Worm (Caenorhabditis elegans): ENCODE data around the gene ergi-1.
"Not testable (repeated sequence)": the region's sequence is repeated elsewhere in the genome, so short reads cannot be mapped to it uniquely, and the experiment has no call there.

The ergi-1 gene

DNA sequence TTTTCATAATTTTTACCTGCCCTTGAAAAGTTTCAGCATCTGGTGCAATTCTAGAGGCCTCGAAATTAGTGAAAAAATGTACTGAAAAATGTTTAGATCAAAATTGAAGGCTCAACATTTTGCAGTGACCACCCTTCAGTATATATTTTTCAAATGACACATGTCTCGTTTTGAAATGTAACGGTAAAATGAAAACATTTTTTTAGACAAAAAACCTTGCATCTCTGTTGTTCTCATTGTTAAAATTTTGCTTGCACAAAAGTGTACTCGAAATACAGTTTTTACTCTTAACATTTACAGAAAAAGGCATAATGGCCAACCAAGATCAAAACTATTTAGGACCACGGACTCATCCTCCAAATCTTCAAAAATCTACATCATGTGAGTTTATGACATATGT lies 8.7 kb downstream of the ergi-1 start, which contains the start of gene Y102A11A.2:
TSS of gene Y102A11A.2 (plus strand) at position 301 of the 400 bp plus-strand sequence.
- not testable (repeated sequence) for TF ChIP-seq ceh-43 (GFP tag; optimal IDR thresholded peaks at IDR 0.05); cnd-1 (tag; optimal IDR thresholded peaks at IDR 0.05); tbx-8 (GFP tag; optimal IDR thresholded peaks at IDR 0.05)

ce11 chrX:2021558-2021957 lies 13.5 kb downstream of the ergi-1 start:
- TF ChIP-seq elt-3 (tag; optimal IDR thresholded peaks at IDR 0.05) = no peak

DNA sequence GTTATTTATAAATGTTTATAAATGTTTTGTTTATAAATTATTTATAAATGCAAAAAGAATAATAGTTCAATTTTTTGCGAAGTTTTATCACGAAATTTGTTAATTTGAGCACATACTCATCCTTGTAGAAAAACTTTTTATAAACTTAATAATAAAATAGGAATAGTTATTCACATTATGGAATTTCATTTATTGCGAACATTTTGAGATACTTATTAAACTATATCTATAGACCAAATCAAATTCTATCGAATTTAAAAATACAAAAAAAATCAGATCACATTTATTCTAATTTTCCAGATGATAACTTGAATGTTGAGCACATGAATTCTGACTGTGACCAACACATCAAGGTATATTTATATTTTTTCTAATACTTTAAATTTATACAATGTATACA lies 16.2 kb downstream of the ergi-1 start, which contains the start of gene Y102A11A.3:
TSS of gene Y102A11A.3 (plus strand) at position 301 of the 400 bp plus-strand sequence.
- TF ChIP-seq nhr-237 (tag; optimal IDR thresholded peaks at IDR 0.05) = no peak
- no peak for TF ChIP-seq blmp-1 (tag; optimal IDR thresholded peaks at IDR 0.05)
- TF ChIP-seq ceh-43 (GFP tag; optimal IDR thresholded peaks at IDR 0.05) = no peak
- no peak for TF ChIP-seq lsy-2 (tag; optimal IDR thresholded peaks at IDR 0.05)

DNA sequence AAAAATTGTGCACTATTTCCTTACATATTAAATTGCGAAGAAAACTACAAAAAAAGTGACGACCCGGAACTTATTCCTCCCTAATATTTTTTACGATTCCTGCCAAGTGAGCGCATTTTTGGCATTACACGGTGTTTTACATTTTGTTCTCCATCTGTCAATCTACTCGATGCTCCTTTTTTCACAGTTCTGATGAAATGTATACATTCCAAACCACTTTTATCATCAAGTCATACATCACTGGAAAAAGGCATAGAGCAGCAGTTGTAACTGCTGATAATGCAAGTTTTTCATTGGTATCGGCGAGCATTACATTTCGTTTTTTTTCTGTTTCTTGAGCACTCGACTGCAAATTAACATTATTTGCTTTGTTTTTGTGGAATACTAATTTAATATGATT lies 16.9 kb downstream of the ergi-1 start:
- TF ChIP-seq sptf-1 (tag; optimal IDR thresholded peaks at IDR 0.05) (no peak), lin-13 (tag; optimal IDR thresholded peaks at IDR 0.05) (no peak), nhr-12 (tag; optimal IDR thresholded peaks at IDR 0.05) (no peak), mep-1 (tag; optimal IDR thresholded peaks at IDR 0.05) (no peak), cnd-1 (tag; optimal IDR thresholded peaks at IDR 0.05) (no peak), elt-1 (tag; optimal IDR thresholded peaks at IDR 0.05; ENCODE audit: borderline replicate concordance, insufficient read depth) (no peak), lin-32 (GFP tag; optimal IDR thresholded peaks at IDR 0.05) (no peak), elt-3 (tag; optimal IDR thresholded peaks at IDR 0.05) (no peak), nhr-237 (tag; optimal IDR thresholded peaks at IDR 0.05) (no peak), nhr-76 (tag; optimal IDR thresholded peaks at IDR 0.05) (no peak)

- TF ChIP-seq mab-5 (tag; optimal IDR thresholded peaks at IDR 0.05) = no peak
- TF ChIP-seq elt-3 (tag; optimal IDR thresholded peaks at IDR 0.05) = no peak
- TF ChIP-seq elt-1 (tag; optimal IDR thresholded peaks at IDR 0.05; ENCODE audit: borderline replicate concordance, insufficient read depth) = no peak
- TF ChIP-seq pha-4 (tag; optimal IDR thresholded peaks at IDR 0.05) = no peak
- TF ChIP-seq mep-1 (tag; optimal IDR thresholded peaks at IDR 0.05) = no peak
- no peak for TF ChIP-seq unc-39 (tag; optimal IDR thresholded peaks at IDR 0.05)
- TF ChIP-seq tbx-8 (GFP tag; optimal IDR thresholded peaks at IDR 0.05) = no peak
- no peak for TF ChIP-seq nhr-237 (tag; optimal IDR thresholded peaks at IDR 0.05)
- TF ChIP-seq cnd-1 (tag; optimal IDR thresholded peaks at IDR 0.05) = no peak
- no peak for TF ChIP-seq nhr-76 (tag; optimal IDR thresholded peaks at IDR 0.05)
- TF ChIP-seq unc-62 (GFP tag; optimal IDR thresholded peaks at IDR 0.05) = no peak
- no peak for TF ChIP-seq sem-2 (GFP tag; optimal IDR thresholded peaks at IDR 0.05)
- TF ChIP-seq M03D4.4 (tag; optimal IDR thresholded peaks at IDR 0.05) = no peak
- no peak for TF ChIP-seq ztf-11 (tag; optimal IDR thresholded peaks at IDR 0.05)
- no peak for TF ChIP-seq nhr-28 (tag; optimal IDR thresholded peaks at IDR 0.05)
- TF ChIP-seq lsy-2 (tag; optimal IDR thresholded peaks at IDR 0.05) = no peak
- no peak for TF ChIP-seq blmp-1 (tag; optimal IDR thresholded peaks at IDR 0.05)
Observed at ce11 chrX:2014521-2014920, 20.6 kb downstream of the ergi-1 start.

ce11 chrX:2013912-2014311 lies 21.2 kb downstream of the ergi-1 start:
- TF ChIP-seq elt-3 (tag; optimal IDR thresholded peaks at IDR 0.05) (no peak), nhr-237 (tag; optimal IDR thresholded peaks at IDR 0.05) (no peak), ces-1 (GFP tag; optimal IDR thresholded peaks at IDR 0.05) (no peak), hlh-1 (tag; optimal IDR thresholded peaks at IDR 0.05) (no peak)

ce11 chrX:2012491-2013201 lies 22.4 kb downstream of the ergi-1 start, which contains the start of gene Y102A11A.9:
Y102A11A.9 (plus strand) TSS chrX:2013151.
- TF ChIP-seq cnd-1 (tag; optimal IDR thresholded peaks at IDR 0.05) (no peak), tbx-8 (GFP tag; optimal IDR thresholded peaks at IDR 0.05) (no peak), bed-3 (GFP tag; optimal IDR thresholded peaks at IDR 0.05) (no peak), mep-1 (tag; optimal IDR thresholded peaks at IDR 0.05) (no peak), mab-5 (tag; optimal IDR thresholded peaks at IDR 0.05) (no peak), unc-120 (tag; optimal IDR thresholded peaks at IDR 0.05; ENCODE audit: poor library complexity, severe bottlenecking) (no peak), snpc-4 (tag; optimal IDR thresholded peaks at IDR 0.05) (no peak)
